Fruit fly (Drosophila melanogaster) whole organism, pupa: ENCODE measurements around the gene CG13989.

Experiments used
- CG12605 ChIP-seq: fragments of 200-800 bp; sonication (Bioruptor generic); IDR thresholded peaks from 2 replicates; pipeline ENCODE4 v1.3.6; 2022; ENCODE audit warnings: missing biosample characterization, missing genetic modification characterization
- CG32121 ChIP-seq: fragments of 200-800 bp; sonication (Bioruptor generic); IDR thresholded peaks from 2 replicates; pipeline ENCODE4 v1.3.6; 2022; ENCODE audit warnings: missing biosample characterization, missing genetic modification characterization
- EcR ChIP-seq: fragments of 200-800 bp; sonication (Bioruptor generic); optimal IDR thresholded peaks from 3 replicates; lab custom pipeline; 2019; ENCODE audit warnings: missing biosample characterization, missing genetic modification characterization, mild to moderate bottlenecking, moderate library complexity, missing genetic modification reagents
- rn ChIP-seq: fragments of 200-800 bp; sonication (Bioruptor generic); IDR thresholded peaks from 2 replicates; pipeline ENCODE4 v1.3.6; 2022; ENCODE audit warnings: missing biosample characterization, missing genetic modification characterization

dm6 chr2L:6193004-6193566, 32.9 kb downstream of the CG13989 start:
- TF ChIP-seq CG32121 (GFP tag; lab: Robert Waterston, UW): no peak
- TF ChIP-seq CG12605: no peak
- no peak for TF ChIP-seq rn
- TF ChIP-seq EcR (GFP tag; lab: Kevin White, UChicago): no peak
